Worm (Caenorhabditis elegans) whole organism, late embryonic: ENCODE results near the gene atg-9.

Experiments used
- ahr-1 ChIP-seq: sonication (generic microtip); optimal IDR thresholded peaks from 2 replicates; lab custom pipeline; 2016; ENCODE audit warnings: missing genetic modification characterization, missing compliant biosample characterization
- ama-1 ChIP-seq: fragments of 150-350 bp; optimal IDR thresholded peaks from 2 replicates; lab custom pipeline; 2014
- ceh-22 ChIP-seq: sonication (generic microtip); optimal IDR thresholded peaks from 2 replicates; lab custom pipeline; 2017; ENCODE audit warnings: missing biosample characterization, missing genetic modification characterization
- gmeb-2 ChIP-seq: sonication (generic microtip); optimal IDR thresholded peaks from 2 replicates; lab custom pipeline; 2016; ENCODE audit warnings: missing genetic modification characterization, inconsistent platforms, missing compliant biosample characterization
- lin-11 ChIP-seq: fragments of 200-800 bp; sonication (Bioruptor generic); optimal IDR thresholded peaks from 2 replicates; lab custom pipeline; 2018; ENCODE audit warnings: mild to moderate bottlenecking, missing genetic modification characterization, missing compliant biosample characterization
- nfya-1 ChIP-seq: sonication (generic microtip); optimal IDR thresholded peaks from 2 replicates; lab custom pipeline; 2017; ENCODE audit warnings: missing genetic modification characterization, mild to moderate bottlenecking, missing compliant biosample characterization, antibody characterized with exemption, moderate library complexity
- nhr-232 ChIP-seq: sonication (generic microtip); optimal IDR thresholded peaks from 2 replicates; lab custom pipeline; 2016; ENCODE audit warnings: missing genetic modification characterization, missing compliant biosample characterization
- ttx-3 ChIP-seq: sonication (generic microtip); optimal IDR thresholded peaks from 2 replicates; lab custom pipeline; 2016; ENCODE audit warnings: missing genetic modification reagents, missing genetic modification characterization, missing compliant biosample characterization
- unc-55 ChIP-seq: sonication (generic microtip); optimal IDR thresholded peaks from 2 replicates; lab custom pipeline; 2017; ENCODE audit warnings: missing biosample characterization, missing genetic modification reagents, missing genetic modification characterization
- unc-86 ChIP-seq: sonication (generic microtip); optimal IDR thresholded peaks from 2 replicates; lab custom pipeline; 2016; ENCODE audit warnings: missing genetic modification characterization, missing compliant biosample characterization
- zip-5 ChIP-seq: sonication (generic microtip); optimal IDR thresholded peaks from 2 replicates; lab custom pipeline; 2016; ENCODE audit warnings: missing genetic modification characterization, missing compliant biosample characterization

- TF ChIP-seq lin-11 (tag; lab: Kevin White, UChicago) (no peak), gmeb-2 (no peak), unc-55 (GFP tag; lab: Kevin White, UChicago) (no peak), nhr-232 (tag; lab: Kevin White, UChicago) (no peak), nfya-1 (tag; lab: Kevin White, UChicago) (no peak), unc-86 (no peak), ahr-1 (tag; lab: Kevin White, UChicago) (no peak), ttx-3 (tag; lab: Kevin White, UChicago) (no peak), ceh-22 (no peak), ama-1 (lab: Kevin White, UChicago) (no peak), zip-5 (tag; lab: Kevin White, UChicago) (no peak)
Measured at ce11 chrV:303271-303670, 45.9 kb upstream of the atg-9 start.
